Fruit fly (Drosophila melanogaster) whole organism, embryonic: ENCODE data around the gene Zn72D.

Source experiments
- Bgb ChIP-seq: fragments of 200-800 bp; sonication (Bioruptor generic); IDR thresholded peaks from 2 replicates; pipeline ENCODE4 v1.3.6; 2022; ENCODE audit warnings: missing biosample characterization, missing genetic modification characterization; ENCODE audit not compliant: partially characterized antibody
- BtbVII ChIP-seq: fragments of 200-800 bp; sonication (Bioruptor generic); optimal IDR thresholded peaks from 3 replicates; lab custom pipeline; 2017; ENCODE audit warnings: missing biosample characterization, mild to moderate bottlenecking, missing genetic modification characterization
- CG10462 ChIP-seq: fragments of 200-800 bp; sonication (Bioruptor generic); optimal IDR thresholded peaks from 2 replicates; lab custom pipeline; 2016; ENCODE audit warnings: missing biosample characterization, missing genetic modification characterization
- CG10543 ChIP-seq: fragments of 200-800 bp; sonication (Bioruptor generic); optimal IDR thresholded peaks from 3 replicates; lab custom pipeline; 2017; ENCODE audit warnings: missing biosample characterization, mild to moderate bottlenecking, missing genetic modification characterization, moderate library complexity
- CG11560 ChIP-seq: fragments of 200-800 bp; sonication (Bioruptor generic); IDR thresholded peaks from 3 replicates; pipeline ENCODE4 v1.3.6; 2022; ENCODE audit warnings: missing biosample characterization, missing genetic modification characterization
- CG13624 ChIP-seq: fragments of 200-800 bp; sonication (Bioruptor generic); optimal IDR thresholded peaks from 2 replicates; lab custom pipeline; 2016; ENCODE audit warnings: missing biosample characterization, missing genetic modification characterization
- CG14710 ChIP-seq: fragments of 200-800 bp; sonication (Bioruptor generic); optimal IDR thresholded peaks from 3 replicates; lab custom pipeline; 2019; ENCODE audit warnings: missing biosample characterization, mild to moderate bottlenecking, missing genetic modification characterization, moderate library complexity
- CG15601 ChIP-seq: fragments of 200-800 bp; sonication (Bioruptor generic); optimal IDR thresholded peaks from 3 replicates; lab custom pipeline; 2019; ENCODE audit warnings: missing biosample characterization, mild to moderate bottlenecking, missing genetic modification characterization, moderate library complexity
- CG15696 ChIP-seq: fragments of 200-800 bp; sonication (Bioruptor generic); optimal IDR thresholded peaks from 2 replicates; lab custom pipeline; 2019; ENCODE audit warnings: missing biosample characterization, mild to moderate bottlenecking, missing genetic modification characterization, moderate library complexity
- CG1603 ChIP-seq: fragments of 200-800 bp; sonication (Bioruptor generic); optimal IDR thresholded peaks from 2 replicates; lab custom pipeline; 2019; ENCODE audit warnings: missing biosample characterization, mild to moderate bottlenecking, missing genetic modification characterization, moderate library complexity
- CG16813 ChIP-seq: fragments of 200-800 bp; sonication (Bioruptor generic); IDR thresholded peaks from 3 replicates; pipeline ENCODE4 v1.3.6; 2022; ENCODE audit warnings: missing biosample characterization, missing genetic modification characterization; ENCODE audit not compliant: partially characterized antibody
- CG17359 ChIP-seq: fragments of 200-800 bp; sonication (Bioruptor generic); optimal IDR thresholded peaks from 3 replicates; lab custom pipeline; 2018; ENCODE audit warnings: missing biosample characterization, mild to moderate bottlenecking, missing genetic modification characterization, moderate library complexity
- CG17612 ChIP-seq: fragments of 200-800 bp; sonication (Bioruptor generic); IDR thresholded peaks from 2 replicates; pipeline ENCODE4 v1.3.6; 2022; ENCODE audit warnings: missing biosample characterization, missing genetic modification characterization
- CG17829 ChIP-seq: fragments of 200-800 bp; optimal IDR thresholded peaks from 2 replicates; lab custom pipeline; 2019; ENCODE audit warnings: missing biosample characterization, mild to moderate bottlenecking, missing genetic modification characterization, moderate library complexity
- CG17912 ChIP-seq: fragments of 200-800 bp; sonication (Bioruptor generic); optimal IDR thresholded peaks from 2 replicates; lab custom pipeline; 2018; ENCODE audit warnings: missing biosample characterization, mild to moderate bottlenecking, missing genetic modification characterization
- CG31224 ChIP-seq: fragments of 200-800 bp; sonication (Bioruptor generic); IDR thresholded peaks from 2 replicates; pipeline ENCODE4 v1.3.6; 2022; ENCODE audit warnings: missing biosample characterization, missing genetic modification characterization
- CG3726 ChIP-seq: fragments of 200-800 bp; sonication (Bioruptor generic); IDR thresholded peaks from 3 replicates; pipeline ENCODE4, ENCODE4 v1.3.6; 2022; ENCODE audit warnings: missing biosample characterization, missing genetic modification characterization
- CG4854 ChIP-seq: fragments of 200-800 bp; sonication (Bioruptor generic); optimal IDR thresholded peaks from 2 replicates; lab custom pipeline; 2016; ENCODE audit warnings: missing biosample characterization, missing genetic modification characterization, inconsistent platforms
- CG6813 ChIP-seq: fragments of 200-800 bp; sonication (Bioruptor generic); optimal IDR thresholded peaks from 2 replicates; lab custom pipeline; 2017; ENCODE audit warnings: missing biosample characterization, missing genetic modification characterization, mild to moderate bottlenecking, moderate library complexity, missing genetic modification reagents
- CG8290 ChIP-seq, 3 experiments: fragments of 200-800 bp; sonication (Bioruptor generic); optimal IDR thresholded peaks; 2 replicates each; lab custom pipeline; 2016 to 2019; ENCODE audit warnings: missing biosample characterization in 3 of 3, missing genetic modification characterization in 3 of 3, mild to moderate bottlenecking in 2 of 3, moderate library complexity in 1 of 3
- CG8924 ChIP-seq: fragments of 200-800 bp; optimal IDR thresholded peaks from 3 replicates; lab custom pipeline; 2019; ENCODE audit warnings: missing biosample characterization, mild to moderate bottlenecking, missing genetic modification characterization, moderate library complexity
- CG9609 ChIP-seq: fragments of 200-800 bp; sonication (Bioruptor generic); optimal IDR thresholded peaks from 3 replicates; lab custom pipeline; 2016; ENCODE audit warnings: missing biosample characterization, missing genetic modification characterization
- CG9932 ChIP-seq: fragments of 200-800 bp; sonication (Bioruptor generic); IDR thresholded peaks from 2 replicates; pipeline ENCODE4 v1.3.6; 2022; ENCODE audit warnings: missing biosample characterization, missing genetic modification characterization
- Fer1 ChIP-seq: fragments of 200-800 bp; sonication (Bioruptor generic); optimal IDR thresholded peaks from 2 replicates; lab custom pipeline; 2017; ENCODE audit warnings: missing biosample characterization, mild to moderate bottlenecking, missing genetic modification characterization
- GATAe ChIP-seq: fragments of 200-800 bp; sonication (Bioruptor generic); conservative IDR thresholded peaks from 2 replicates; pipeline ENCODE4 v1.3.6; 2022; ENCODE audit warnings: missing biosample characterization, missing genetic modification characterization
- H15 ChIP-seq: fragments of 200-800 bp; sonication (Bioruptor generic); IDR thresholded peaks from 3 replicates; pipeline ENCODE4 v1.3.6; 2022; ENCODE audit warnings: missing biosample characterization, missing genetic modification characterization
- H2.0 ChIP-seq: fragments of 200-800 bp; sonication (Bioruptor generic); IDR thresholded peaks from 2 replicates; pipeline ENCODE4 v1.3.6; 2022; ENCODE audit warnings: missing biosample characterization, missing genetic modification characterization
- Hey ChIP-seq: fragments of 200-800 bp; sonication (Bioruptor generic); optimal IDR thresholded peaks from 3 replicates; lab custom pipeline; 2018; ENCODE audit warnings: missing biosample characterization, mild to moderate bottlenecking, missing genetic modification characterization
- Hr3 ChIP-seq: fragments of 200-800 bp; sonication (Bioruptor generic); optimal IDR thresholded peaks from 3 replicates; lab custom pipeline; 2016; ENCODE audit warnings: missing biosample characterization, missing genetic modification characterization
- Rfx ChIP-seq: fragments of 200-800 bp; sonication (Bioruptor generic); IDR thresholded peaks from 2 replicates; pipeline ENCODE4 v1.3.6; 2022; ENCODE audit warnings: missing biosample characterization, missing genetic modification characterization
- Side ChIP-seq: fragments of 200-800 bp; sonication (Bioruptor generic); optimal IDR thresholded peaks from 2 replicates; lab custom pipeline; 2016; ENCODE audit warnings: missing biosample characterization, missing genetic modification characterization
- ase ChIP-seq: fragments of 200-800 bp; sonication (Bioruptor generic); IDR thresholded peaks from 3 replicates; pipeline ENCODE4 v1.3.6; 2022; ENCODE audit warnings: missing biosample characterization, missing genetic modification characterization
- chif ChIP-seq, 2 experiments: fragments of 200-800 bp; sonication (Bioruptor generic); optimal IDR thresholded peaks; 3 replicates each; lab custom pipeline; 2016; ENCODE audit warnings: missing biosample characterization in 2 of 2, missing genetic modification characterization in 2 of 2
- chinmo ChIP-seq: fragments of 200-800 bp; sonication (Bioruptor generic); IDR thresholded peaks from 4 replicates; pipeline ENCODE4 v1.3.6; 2022; ENCODE audit warnings: missing biosample characterization, missing genetic modification characterization; ENCODE audit not compliant: partially characterized antibody
- disco-r ChIP-seq: fragments of 200-800 bp; sonication (Bioruptor generic); optimal IDR thresholded peaks from 2 replicates; lab custom pipeline; 2016; ENCODE audit warnings: missing biosample characterization, missing genetic modification characterization
- dysf ChIP-seq: fragments of 200-800 bp; sonication (Bioruptor generic); IDR thresholded peaks from 3 replicates; pipeline ENCODE4 v1.3.6; 2022; ENCODE audit warnings: missing biosample characterization, missing genetic modification characterization
- gsb-n ChIP-seq: fragments of 200-800 bp; sonication (Bioruptor generic); optimal IDR thresholded peaks from 3 replicates; lab custom pipeline; 2018; ENCODE audit warnings: missing biosample characterization, mild to moderate bottlenecking, missing genetic modification characterization
- her ChIP-seq: fragments of 200-800 bp; sonication (Bioruptor generic); optimal IDR thresholded peaks from 2 replicates; lab custom pipeline; 2016; ENCODE audit warnings: missing biosample characterization, missing genetic modification characterization
- jigr1 ChIP-seq: fragments of 200-800 bp; sonication (Bioruptor generic); IDR thresholded peaks from 3 replicates; pipeline ENCODE4 v1.3.6; 2022; ENCODE audit warnings: missing biosample characterization, missing genetic modification characterization
- lilli ChIP-seq: fragments of 200-800 bp; sonication (Bioruptor generic); optimal IDR thresholded peaks from 3 replicates; lab custom pipeline; 2016; ENCODE audit warnings: missing biosample characterization, missing genetic modification characterization
- mam ChIP-seq: fragments of 200-800 bp; sonication (Bioruptor generic); optimal IDR thresholded peaks from 3 replicates; lab custom pipeline; 2016; ENCODE audit warnings: missing biosample characterization, missing genetic modification characterization
- shn ChIP-seq: fragments of 200-800 bp; sonication (Bioruptor generic); optimal IDR thresholded peaks from 3 replicates; lab custom pipeline; 2016; ENCODE audit warnings: missing biosample characterization, missing genetic modification characterization
- slp2 ChIP-seq: fragments of 200-800 bp; sonication (Bioruptor generic); optimal IDR thresholded peaks from 2 replicates; lab custom pipeline; 2016; ENCODE audit warnings: missing biosample characterization, missing genetic modification characterization
- sqz ChIP-seq: fragments of 200-800 bp; sonication (Bioruptor generic); optimal IDR thresholded peaks from 3 replicates; lab custom pipeline; 2018; ENCODE audit warnings: missing biosample characterization, mild to moderate bottlenecking, missing genetic modification characterization
- ssp ChIP-seq: fragments of 200-800 bp; sonication (Bioruptor generic); IDR thresholded peaks from 2 replicates; pipeline ENCODE4 v1.3.6; 2022; ENCODE audit warnings: missing biosample characterization, missing genetic modification characterization
- sug ChIP-seq: fragments of 200-800 bp; optimal IDR thresholded peaks from 2 replicates; lab custom pipeline; 2019; ENCODE audit warnings: missing biosample characterization, mild to moderate bottlenecking, missing genetic modification characterization, moderate library complexity
- tna ChIP-seq: fragments of 200-800 bp; sonication (Bioruptor generic); IDR thresholded peaks from 2 replicates; pipeline ENCODE4 v1.3.6; 2022; ENCODE audit warnings: missing biosample characterization, missing genetic modification characterization; ENCODE audit not compliant: partially characterized antibody
- unc-4 ChIP-seq: fragments of 200-800 bp; sonication (Bioruptor generic); IDR thresholded peaks from 2 replicates; pipeline ENCODE4 v1.3.6; 2022; ENCODE audit warnings: missing biosample characterization, missing genetic modification characterization; ENCODE audit not compliant: partially characterized antibody
- vvl ChIP-seq: fragments of 200-800 bp; sonication (Bioruptor generic); IDR thresholded peaks from 2 replicates; pipeline ENCODE4 v1.3.6; 2022; ENCODE audit warnings: missing biosample characterization, missing genetic modification characterization

Zn72D gene

DNA sequence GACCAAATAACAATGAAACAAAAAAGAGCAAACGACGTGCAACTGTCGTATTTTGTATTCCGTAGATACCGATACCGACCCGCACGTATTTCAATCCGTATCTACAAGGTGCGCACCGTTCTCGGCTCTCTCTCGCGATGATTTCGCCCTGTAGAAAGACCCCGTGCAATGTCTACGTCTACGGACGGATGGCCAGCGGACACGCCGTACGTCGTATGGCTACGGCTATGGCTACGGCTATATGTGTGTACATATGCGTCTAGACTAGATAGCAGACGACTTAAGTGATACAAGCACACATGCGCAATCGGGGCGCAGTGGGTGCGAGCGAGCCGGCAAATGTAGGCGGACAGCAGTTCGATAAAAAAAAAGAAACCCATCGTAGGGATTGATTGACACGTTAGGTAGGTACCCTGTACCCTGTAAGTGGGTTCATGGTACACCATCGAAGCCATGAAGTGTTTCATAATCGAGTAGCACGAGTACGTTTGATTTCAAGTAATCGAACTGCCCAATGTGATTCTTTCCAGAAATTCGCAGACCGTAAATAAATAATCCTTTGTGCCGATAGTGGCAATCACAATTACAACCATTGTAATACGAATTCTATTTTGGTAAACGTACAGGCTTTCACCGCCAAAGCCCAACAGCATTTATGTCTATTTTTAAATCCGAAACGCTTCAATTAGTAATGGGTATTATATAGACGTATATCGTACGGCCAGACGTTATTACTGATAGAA is 37.2 kb upstream of the Zn72D start (continued):
- TF ChIP-seq CG10543 (peak; percentile 39), CG17912 (GFP tag; lab: Kevin White, UChicago) (no peak), CG14710 (tag; lab: Kevin White, UChicago) (no peak), chinmo (peak; percentile 87; the same call in 3 of the 4 replicates), tna (GFP tag; lab: Robert Waterston, UW) (0 out of 2 replicates have a peak, but pooled peaks have one; percentile 14), sug (tag; lab: Kevin White, UChicago) (peak; percentile 79), disco-r (GFP tag; lab: Kevin White, UChicago) (peak; percentile 10), her (peak; percentile 25), Rfx (peak; percentile 48; the same call in 1 of the 2 replicates), CG11560 (tag; lab: Robert Waterston, UW) (peak; percentile 34; the same call in 1 of the 3 replicates), jigr1 (GFP tag; lab: Robert Waterston, UW) (no peak), mam (GFP tag; lab: Kevin White, UChicago) (peak; percentile 22), sqz (GFP tag; lab: Kevin White, UChicago) (peak; percentile 47), CG4854 (GFP tag; lab: Kevin White, UChicago) (no peak), CG6813 (GFP tag; lab: Kevin White, UChicago) (no peak), dysf (peak; percentile 52; the same call in 2 of the 3 replicates), CG16813 (GFP tag; lab: Robert Waterston, UW) (no peak), CG3726 (GFP tag; lab: Robert Waterston, UW) (no peak), CG15696 (tag; lab: Kevin White, UChicago) (no peak), CG15601 (tag; lab: Kevin White, UChicago) (no peak), shn (GFP tag; lab: Kevin White, UChicago) (peak; percentile 19), gsb-n (tag; lab: Kevin White, UChicago) (no peak), slp2 (GFP tag; lab: Kevin White, UChicago) (peak; percentile 13), CG9609 (GFP tag; lab: Kevin White, UChicago) (no peak), Fer1 (GFP tag; lab: Kevin White, UChicago) (peak; percentile 20), CG8924 (tag; lab: Kevin White, UChicago) (peak; percentile 23), CG13624 (GFP tag; lab: Kevin White, UChicago) (no peak), ssp (GFP tag; lab: Robert Waterston, UW) (no peak), unc-4 (no peak), CG17829 (tag; lab: Kevin White, UChicago) (no peak), Hr3 (GFP tag; lab: Kevin White, UChicago) (no peak), CG9932 (GFP tag; lab: Robert Waterston, UW) (no peak; the same call in 1 of the 2 replicates), lilli (GFP tag; lab: Kevin White, UChicago) (peak; percentile 33), BtbVII (GFP tag; lab: Kevin White, UChicago) (peak; percentile 24), H2.0 (GFP tag; lab: Robert Waterston, UW) (no peak), CG17612 (no peak), CG10462 (no peak), GATAe (GFP tag; lab: Robert Waterston, UW) (peak; percentile 36), vvl (GFP tag; lab: Robert Waterston, UW) (0 out of 2 replicates have a peak, but pooled peaks have one; percentile 25), Bgb (GFP tag; lab: Robert Waterston, UW) (no peak), Side (GFP tag; lab: Kevin White, UChicago) (peak; percentile 23), CG17359 (tag; lab: Kevin White, UChicago) (peak; percentile 13), CG1603 (tag; lab: Kevin White, UChicago) (peak; percentile 15), Hey (peak; percentile 38), ase (GFP tag; lab: Robert Waterston, UW) (no peak), CG31224 (peak; percentile 37; the same call in 1 of the 2 replicates), H15 (GFP tag; lab: Robert Waterston, UW) (no peak), CG8290 (GFP tag; optimal IDR thresholded peaks at IDR 0.05; lab: Kevin White, UChicago) (no peak), CG8290 (tag; optimal IDR thresholded peaks at IDR 0.05; lab: Kevin White, UChicago) (peak in 1 of 2 experiments; percentile 32), chif (GFP tag; optimal IDR thresholded peaks at IDR 0.05; lab: Kevin White, UChicago) (peak; percentile 20 to 29)
